Worm (Caenorhabditis elegans): ENCODE results near the gene dct-17.

The dct-17 gene

DNA sequence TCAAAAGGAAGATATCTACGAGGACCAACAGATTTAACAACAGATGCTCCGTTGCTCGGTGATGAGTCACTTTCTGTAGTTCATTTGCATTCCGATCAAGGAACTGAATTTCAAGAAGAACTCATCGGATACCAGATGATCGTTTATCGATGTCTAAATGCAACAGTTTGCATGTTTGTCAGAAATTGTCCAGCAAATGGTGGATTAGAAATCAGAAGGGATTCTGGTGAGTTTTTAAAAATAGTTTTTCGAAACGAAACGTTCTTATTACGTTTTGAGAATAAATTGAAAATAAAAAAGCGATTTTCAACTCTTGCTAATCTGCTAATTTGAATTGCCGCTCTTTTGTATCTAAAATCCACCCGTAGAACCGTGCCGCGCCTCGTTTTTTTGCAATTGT lies 50.7 kb downstream of the dct-17 start:
- no peak for TF ChIP-seq med-1 (GFP tag; optimal IDR thresholded peaks at IDR 0.05; ENCODE audit: insufficient read depth)
- TF ChIP-seq T22C8.4 (GFP tag; IDR thresholded peaks at IDR 0.05): no peak
- no peak for TF ChIP-seq cog-1 (tag; optimal IDR thresholded peaks at IDR 0.05)
- TF ChIP-seq tab-1 (GFP tag; IDR thresholded peaks at IDR 0.05): no peak
- no peak for TF ChIP-seq ref-1 (GFP tag; conservative IDR thresholded peaks at IDR 0.05)
- no peak for TF ChIP-seq ztf-23 (GFP tag; IDR thresholded peaks at IDR 0.05)
- TF ChIP-seq ztf-29 (GFP tag; IDR thresholded peaks at IDR 0.05): no peak
- no peak for TF ChIP-seq klf-2 (GFP tag; conservative IDR thresholded peaks at IDR 0.05)
- TF ChIP-seq flt-1 (GFP tag; IDR thresholded peaks at IDR 0.05): no peak

DNA sequence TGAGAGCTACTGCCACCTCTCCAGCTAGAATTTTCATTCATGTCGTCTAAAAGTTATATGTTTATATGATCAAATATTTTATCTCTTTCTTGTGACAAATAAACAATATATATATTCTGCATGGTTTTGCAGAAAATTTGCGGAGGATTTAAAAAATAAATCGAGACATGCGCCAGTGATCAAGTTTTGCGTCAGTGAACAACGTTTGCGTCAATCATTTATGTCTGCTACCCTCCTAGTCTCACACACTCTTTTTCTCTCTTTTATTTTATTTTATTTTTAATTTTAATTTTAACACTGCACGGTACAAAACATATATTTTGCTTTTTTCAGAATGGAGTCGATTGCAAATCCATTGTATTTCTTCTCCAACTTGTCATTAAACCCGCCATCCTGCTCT lies 52.0 kb downstream of the dct-17 start, which contains the start of the genes tag-65 and ccz-1:
TSS of gene tag-65 (minus strand) at position 46 of the 400 bp plus-strand sequence.
TSS of gene ccz-1 (plus strand) at position 334 of the 400 bp plus-strand sequence.
- no peak for TF ChIP-seq flt-1 (GFP tag; IDR thresholded peaks at IDR 0.05)
- no peak for TF ChIP-seq ref-1 (GFP tag; conservative IDR thresholded peaks at IDR 0.05)
- peak; percentile 77 for TF ChIP-seq cog-1 (tag; optimal IDR thresholded peaks at IDR 0.05)
- no peak for TF ChIP-seq ztf-29 (GFP tag; IDR thresholded peaks at IDR 0.05)
